Worm (Caenorhabditis elegans): ENCODE data around the gene cnc-7.

- TF ChIP-seq nhr-76 (tag; optimal IDR thresholded peaks at IDR 0.05) (no peak), ces-1 (GFP tag; optimal IDR thresholded peaks at IDR 0.05) (no peak), snpc-4 (tag; optimal IDR thresholded peaks at IDR 0.05) (no peak), ztf-11 (tag; optimal IDR thresholded peaks at IDR 0.05) (no peak), pha-4 (tag; optimal IDR thresholded peaks at IDR 0.05) (no peak)
Observed at ce11 chrV:20412225-20412624, 18.4 kb downstream of the cnc-7 start.
